Worm (Caenorhabditis elegans) whole organism, L2 larva: ENCODE data around the gene idpp-2.

ENCODE experiments used
- ZK546.5 ChIP-seq: sonication (generic microtip); optimal IDR thresholded peaks from 2 replicates; lab custom pipeline; 2017; ENCODE audit warnings: missing biosample characterization, missing genetic modification characterization
- ceh-82 ChIP-seq: fragments of 150-350 bp; optimal IDR thresholded peaks from 2 replicates; lab custom pipeline; 2014; ENCODE audit warnings: missing biosample characterization, missing genetic modification characterization
- fos-1 ChIP-seq: fragments of 150-350 bp; optimal IDR thresholded peaks from 2 replicates; lab custom pipeline; 2014; ENCODE audit warnings: missing biosample characterization, missing genetic modification characterization
- lin-39 ChIP-seq: fragments of 150-350 bp; optimal IDR thresholded peaks from 2 replicates; lab custom pipeline; 2014; ENCODE audit warnings: missing biosample characterization, missing genetic modification reagents, missing genetic modification characterization
- nhr-21 ChIP-seq: fragments of 150-350 bp; optimal IDR thresholded peaks from 2 replicates; lab custom pipeline; 2014; ENCODE audit warnings: missing biosample characterization, missing genetic modification characterization

- TF ChIP-seq nhr-21 (tag; lab: Kevin White, UChicago): no peak
- no peak for TF ChIP-seq ZK546.5 (tag; lab: Kevin White, UChicago)
- TF ChIP-seq ceh-82 (tag; lab: Kevin White, UChicago): no peak
- TF ChIP-seq lin-39 (tag; lab: Kevin White, UChicago): no peak
- no peak for TF ChIP-seq fos-1 (tag; lab: Kevin White, UChicago)
Measured at ce11 chrV:11158-11557, 9.7 kb downstream of the idpp-2 start.
